Worm (Caenorhabditis elegans): ENCODE measurements around the gene clc-20.

The clc-20 gene

ce11 chrIII:845485-845884, 26.9 kb upstream of the clc-20 start, which contains the start of gene K02F3.2 (continued):
- TF ChIP-seq mxl-3 (GFP tag; optimal IDR thresholded peaks at IDR 0.05) (peak; percentile 57), F44E2.7 (GFP tag; IDR thresholded peaks at IDR 0.05) (no peak), zip-2 (tag; optimal IDR thresholded peaks at IDR 0.05) (no peak), daf-8 (GFP tag; IDR thresholded peaks at IDR 0.05) (no peak), lsy-2 (tag; optimal IDR thresholded peaks at IDR 0.05) (peak; percentile 24 to 77), zag-1 (tag; optimal IDR thresholded peaks at IDR 0.05) (no peak), nhr-237 (tag; optimal IDR thresholded peaks at IDR 0.05) (no peak), nhr-28 (tag; optimal IDR thresholded peaks at IDR 0.05) (peak; percentile 91), mep-1 (tag; optimal IDR thresholded peaks at IDR 0.05) (peak; percentile 56), Y48G9A.11 (GFP tag; IDR thresholded peaks at IDR 0.05) (no peak), T26A8.4 (GFP tag; IDR thresholded peaks at IDR 0.05) (no peak), snpc-4 (tag; optimal IDR thresholded peaks at IDR 0.05) (no peak), nhr-48 (tag; optimal IDR thresholded peaks at IDR 0.05) (peak; percentile 53), nhr-111 (GFP tag; optimal IDR thresholded peaks at IDR 0.05) (no peak), daf-19 (GFP tag; conservative IDR thresholded peaks at IDR 0.05) (no peak), daf-16 (GFP tag; optimal IDR thresholded peaks at IDR 0.05) (no peak), daf-16 (tag; optimal IDR thresholded peaks at IDR 0.05) (peak; percentile 86), unc-39 (tag; optimal IDR thresholded peaks at IDR 0.05) (no peak), fkh-10 (GFP tag; optimal IDR thresholded peaks at IDR 0.05) (no peak), duxl-1 (tag; optimal IDR thresholded peaks at IDR 0.05; ENCODE audit: poor library complexity) (peak; percentile 17), nhr-11 (tag; optimal IDR thresholded peaks at IDR 0.05) (peak; percentile 37), nhr-41 (GFP tag; IDR thresholded peaks at IDR 0.05) (no peak), egl-43 (GFP tag; IDR thresholded peaks at IDR 0.05) (no peak), hlh-11 (tag; optimal IDR thresholded peaks at IDR 0.05) (peak; percentile 82), nhr-102 (tag; optimal IDR thresholded peaks at IDR 0.05) (peak; percentile 42), dmd-6 (GFP tag; IDR thresholded peaks at IDR 0.05) (peak; percentile 72), Y5F2A.4 (GFP tag; optimal IDR thresholded peaks at IDR 0.05) (no peak), cey-2 (tag; optimal IDR thresholded peaks at IDR 0.05; ENCODE audit: borderline replicate concordance, insufficient read depth) (no peak), skn-1 (tag; optimal IDR thresholded peaks at IDR 0.05) (no peak), daf-12 (tag; optimal IDR thresholded peaks at IDR 0.05) (no peak), mdl-1 (tag; optimal IDR thresholded peaks at IDR 0.05) (peak in 1 of 2 experiments; percentile 89), pqm-1 (tag; optimal IDR thresholded peaks at IDR 0.05) (peak; percentile 1), nhr-6 (tag; optimal IDR thresholded peaks at IDR 0.05) (no peak)

ce11 chrIII:852296-852695, 20.1 kb upstream of the clc-20 start, which contains the start of gene moma-1:
TSS of gene moma-1 (minus strand) at chrIII:852396.
- TF ChIP-seq zip-2 (tag; optimal IDR thresholded peaks at IDR 0.05) (no peak), mep-1 (tag; optimal IDR thresholded peaks at IDR 0.05) (no peak), lin-38 (GFP tag; IDR thresholded peaks at IDR 0.05) (peak; percentile 39; the same call in 1 of the 2 replicates), Y48G9A.11 (GFP tag; IDR thresholded peaks at IDR 0.05) (peak; percentile 30; the same call in 1 of the 2 replicates)

- TF ChIP-seq daf-19 (GFP tag; conservative IDR thresholded peaks at IDR 0.05) (no peak), lin-38 (GFP tag; IDR thresholded peaks at IDR 0.05) (no peak), nhr-28 (tag; optimal IDR thresholded peaks at IDR 0.05) (no peak), madf-5 (GFP tag; IDR thresholded peaks at IDR 0.05) (0 out of 4 replicates have a peak, but pooled peaks of 1 of the 2 experiments have one; percentile 14), F44E2.7 (GFP tag; IDR thresholded peaks at IDR 0.05) (no peak), nhr-111 (GFP tag; optimal IDR thresholded peaks at IDR 0.05) (no peak), unc-62 (GFP tag; optimal IDR thresholded peaks at IDR 0.05 in 1 of 2) (peak in 1 of 2 experiments; percentile 74), unc-62 (tag; optimal IDR thresholded peaks at IDR 0.05) (no peak), ceh-44 (GFP tag; IDR thresholded peaks at IDR 0.05) (no peak), aha-1 (tag) (no peak), Y48G9A.11 (GFP tag; IDR thresholded peaks at IDR 0.05) (no peak), lsy-2 (tag; optimal IDR thresholded peaks at IDR 0.05) (no peak), nhr-42 (GFP tag; IDR thresholded peaks at IDR 0.05) (no peak), set-16 (GFP tag; IDR thresholded peaks at IDR 0.05) (peak; percentile 94), zag-1 (tag; optimal IDR thresholded peaks at IDR 0.05) (no peak), ceh-20 (GFP tag; IDR thresholded peaks at IDR 0.05) (no peak), ZK337.2 (GFP tag; IDR thresholded peaks at IDR 0.05) (0 out of 2 replicates have a peak, but pooled peaks have one; percentile 20), skn-1 (tag; optimal IDR thresholded peaks at IDR 0.05) (no peak), tra-1 (GFP tag; IDR thresholded peaks at IDR 0.05) (no peak), fkh-10 (GFP tag; optimal IDR thresholded peaks at IDR 0.05) (no peak), unc-39 (tag; optimal IDR thresholded peaks at IDR 0.05) (no peak), hlh-30 (tag; optimal IDR thresholded peaks at IDR 0.05; ENCODE audit: insufficient read depth) (no peak), mdl-1 (tag; optimal IDR thresholded peaks at IDR 0.05) (no peak), lim-7 (GFP tag; IDR thresholded peaks at IDR 0.05) (peak; percentile 18; the same call in 1 of the 2 replicates), nhr-102 (tag; optimal IDR thresholded peaks at IDR 0.05) (no peak), egl-27 (tag; optimal IDR thresholded peaks at IDR 0.05) (no peak), spr-3 (GFP tag; optimal IDR thresholded peaks at IDR 0.05) (no peak)
These were observed 19.0 kb upstream of the clc-20 start for ce11 chrIII:853414-853813.

Measured in whole organism, L4 larva.